Worm (Caenorhabditis elegans): ENCODE measurements around the gene sto-5.

The sto-5 gene

ce11 chrX:16818271-16818670, 7.0 kb downstream of the sto-5 start:
- TF ChIP-seq ham-2 (GFP tag; optimal IDR thresholded peaks at IDR 0.05) (no peak), tbx-8 (GFP tag; optimal IDR thresholded peaks at IDR 0.05) (no peak), drap-1 (GFP tag; optimal IDR thresholded peaks at IDR 0.05) (no peak), nhr-2 (tag; optimal IDR thresholded peaks at IDR 0.05) (no peak), blmp-1 (tag; optimal IDR thresholded peaks at IDR 0.05) (no peak), M03D4.4 (tag; optimal IDR thresholded peaks at IDR 0.05) (no peak), unc-39 (tag; optimal IDR thresholded peaks at IDR 0.05) (no peak), bed-3 (GFP tag; optimal IDR thresholded peaks at IDR 0.05) (no peak), lsy-2 (tag; optimal IDR thresholded peaks at IDR 0.05) (no peak), elt-1 (tag; optimal IDR thresholded peaks at IDR 0.05; ENCODE audit: borderline replicate concordance, insufficient read depth) (no peak), ceh-43 (GFP tag; optimal IDR thresholded peaks at IDR 0.05) (no peak), hlh-1 (tag; optimal IDR thresholded peaks at IDR 0.05) (no peak)

ce11 chrX:16816854-16817253, 8.4 kb downstream of the sto-5 start:
- no peak for TF ChIP-seq bed-3 (GFP tag; optimal IDR thresholded peaks at IDR 0.05)
- peak; percentile 78 for TF ChIP-seq ces-1 (GFP tag; optimal IDR thresholded peaks at IDR 0.05)
- TF ChIP-seq M03D4.4 (tag; optimal IDR thresholded peaks at IDR 0.05) = no peak
- no peak for TF ChIP-seq nhr-76 (tag; optimal IDR thresholded peaks at IDR 0.05)
- TF ChIP-seq ham-2 (GFP tag; optimal IDR thresholded peaks at IDR 0.05) = no peak
- no peak for TF ChIP-seq lsy-2 (tag; optimal IDR thresholded peaks at IDR 0.05)

ce11 chrX:16815508-16815907, 9.8 kb downstream of the sto-5 start:
- TF ChIP-seq mep-1 (tag; optimal IDR thresholded peaks at IDR 0.05) (peak; percentile 11), sptf-1 (tag; optimal IDR thresholded peaks at IDR 0.05) (no peak), nhr-2 (tag; optimal IDR thresholded peaks at IDR 0.05) (no peak), hlh-1 (tag; optimal IDR thresholded peaks at IDR 0.05) (peak; percentile 77), unc-62 (GFP tag; optimal IDR thresholded peaks at IDR 0.05) (peak; percentile 10), lsy-2 (tag; optimal IDR thresholded peaks at IDR 0.05) (no peak), ztf-11 (tag; optimal IDR thresholded peaks at IDR 0.05) (no peak), ces-1 (GFP tag; optimal IDR thresholded peaks at IDR 0.05) (no peak), lin-32 (GFP tag; optimal IDR thresholded peaks at IDR 0.05) (peak; percentile 24), cnd-1 (tag; optimal IDR thresholded peaks at IDR 0.05) (peak; percentile 68), ceh-83 (GFP tag; optimal IDR thresholded peaks at IDR 0.05) (no peak), unc-120 (tag; optimal IDR thresholded peaks at IDR 0.05; ENCODE audit: poor library complexity, severe bottlenecking) (peak; percentile 5), snpc-4 (tag; optimal IDR thresholded peaks at IDR 0.05) (no peak), mls-2 (tag; optimal IDR thresholded peaks at IDR 0.05) (no peak), elt-3 (tag; optimal IDR thresholded peaks at IDR 0.05) (no peak), nhr-12 (tag; optimal IDR thresholded peaks at IDR 0.05) (no peak), flh-1 (GFP tag; optimal IDR thresholded peaks at IDR 0.05) (no peak), blmp-1 (tag; optimal IDR thresholded peaks at IDR 0.05) (no peak), ceh-43 (GFP tag; optimal IDR thresholded peaks at IDR 0.05) (no peak), mab-5 (tag; optimal IDR thresholded peaks at IDR 0.05) (no peak), drap-1 (GFP tag; optimal IDR thresholded peaks at IDR 0.05) (no peak), tbx-8 (GFP tag; optimal IDR thresholded peaks at IDR 0.05) (no peak), unc-39 (tag; optimal IDR thresholded peaks at IDR 0.05) (no peak), nhr-28 (tag; optimal IDR thresholded peaks at IDR 0.05) (no peak), ham-2 (GFP tag; optimal IDR thresholded peaks at IDR 0.05) (no peak), sem-2 (GFP tag; optimal IDR thresholded peaks at IDR 0.05) (no peak)

- no peak for TF ChIP-seq sptf-1 (tag; optimal IDR thresholded peaks at IDR 0.05)
- peak; percentile 54 for TF ChIP-seq blmp-1 (tag; optimal IDR thresholded peaks at IDR 0.05)
Measured at ce11 chrX:16814913-16815312, 10.3 kb downstream of the sto-5 start.

ce11 chrX:16813606-16814330, 11.5 kb downstream of the sto-5 start, which contains the start of gene cas-1:
Gene cas-1 (minus strand): TSS chrX:16813656.
- TF ChIP-seq pha-4 (tag; optimal IDR thresholded peaks at IDR 0.05) = peak; percentile 81
- TF ChIP-seq hlh-1 (tag; optimal IDR thresholded peaks at IDR 0.05) = peak; percentile 84
- TF ChIP-seq M03D4.4 (tag; optimal IDR thresholded peaks at IDR 0.05) = no peak
- no peak for TF ChIP-seq elt-1 (tag; optimal IDR thresholded peaks at IDR 0.05; ENCODE audit: borderline replicate concordance, insufficient read depth)
- peak; percentile 56 for TF ChIP-seq mep-1 (tag; optimal IDR thresholded peaks at IDR 0.05)
- peak; percentile 70 for TF ChIP-seq lin-13 (tag; optimal IDR thresholded peaks at IDR 0.05)
- TF ChIP-seq ces-1 (GFP tag; optimal IDR thresholded peaks at IDR 0.05) = no peak

Data from whole organism, mixed stage, embryonic.